Fruit fly (Drosophila melanogaster): ENCODE results near the gene CG4592.

CG4592 gene

DNA sequence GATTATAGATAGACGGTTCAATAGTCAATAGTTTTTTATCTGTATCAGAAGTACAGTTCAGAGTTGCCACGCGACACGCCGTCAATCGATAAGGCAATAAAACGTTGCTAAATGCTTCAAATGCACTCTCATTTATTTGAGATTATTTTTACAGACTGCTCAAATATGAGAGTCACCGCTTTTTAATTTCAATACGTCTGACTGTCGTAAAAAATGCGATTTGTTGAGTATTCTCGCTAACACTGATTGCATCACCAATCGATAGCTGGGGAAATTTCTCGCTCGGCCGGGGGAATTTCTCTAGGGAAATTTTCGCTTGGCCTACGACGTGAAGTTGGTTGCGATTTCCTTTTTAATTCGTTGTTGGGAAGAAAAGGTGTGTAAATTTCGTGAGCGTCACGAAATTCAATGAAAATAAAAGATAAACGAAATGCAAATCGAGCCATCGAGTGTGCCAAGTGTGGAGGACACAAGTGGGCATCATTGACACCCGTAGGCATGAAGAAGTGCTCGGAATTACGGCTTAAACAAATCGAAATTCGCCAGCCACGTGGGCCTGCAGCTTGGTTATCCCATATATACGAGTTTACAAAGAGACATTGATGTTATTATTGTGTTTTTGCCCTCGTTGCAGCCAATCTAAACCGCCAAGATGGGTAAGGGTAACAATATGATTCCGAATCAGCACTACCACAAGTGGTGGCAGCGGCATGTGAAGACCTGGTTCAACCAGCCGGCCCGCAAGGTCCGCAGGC lies 45.7 kb downstream of the CG4592 start, which contains the start of the genes Dref and RpL13 (continued):
- peak; percentile 87 for TF ChIP-seq Mad (GFP tag; optimal IDR thresholded peaks at IDR 0.05)
- TF ChIP-seq Atf3 (GFP tag; optimal IDR thresholded peaks at IDR 0.05) = peak; percentile 74
- peak; percentile 85 for TF ChIP-seq CG2712 (tag; optimal IDR thresholded peaks at IDR 0.05)
- TF ChIP-seq lola (GFP tag; optimal IDR thresholded peaks at IDR 0.05) = peak in 1 of 3 experiments; percentile 61
- TF ChIP-seq CG17829 (tag; optimal IDR thresholded peaks at IDR 0.05) = peak; percentile 86
- TF ChIP-seq NC2α (GFP tag; optimal IDR thresholded peaks at IDR 0.05) = peak; percentile 81
- TF ChIP-seq CG15269 (tag; optimal IDR thresholded peaks at IDR 0.05) = peak; percentile 87
- TF ChIP-seq caup (GFP tag; optimal IDR thresholded peaks at IDR 0.05; ENCODE audit: severe bottlenecking) = peak; percentile 97
- peak; percentile 13; the same call in 1 of the 4 replicates for TF ChIP-seq Gug (GFP tag; IDR thresholded peaks at IDR 0.05)
- peak; percentile 79 for TF ChIP-seq CG1529 (GFP tag; optimal IDR thresholded peaks at IDR 0.05)
- TF ChIP-seq CG12071 (GFP tag; optimal IDR thresholded peaks at IDR 0.05) = peak; percentile 94
- TF ChIP-seq chm (GFP tag; IDR thresholded peaks at IDR 0.05) = peak; percentile 95
- peak; percentile 21 for TF ChIP-seq slou (GFP tag; optimal IDR thresholded peaks at IDR 0.05)
- TF ChIP-seq NC2β (GFP tag; optimal IDR thresholded peaks at IDR 0.05) = peak; percentile 95
- TF ChIP-seq CG5953 (GFP tag; IDR thresholded peaks at IDR 0.05) = peak; percentile 73
- peak; percentile 85 for TF ChIP-seq CG2120 (GFP tag; optimal IDR thresholded peaks at IDR 0.05)
- peak; percentile 98 for TF ChIP-seq CG10543 (GFP tag; optimal IDR thresholded peaks at IDR 0.05)
- peak; percentile 73; the same call in 1 of the 2 replicates for TF ChIP-seq CG17612 (GFP tag; IDR thresholded peaks at IDR 0.05)
- TF ChIP-seq her (GFP tag; optimal IDR thresholded peaks at IDR 0.05) = peak; percentile 88
- TF ChIP-seq ems (GFP tag; optimal IDR thresholded peaks at IDR 0.05) = peak; percentile 79
- peak; percentile 50; the same call in 1 of the 2 replicates for TF ChIP-seq peb (GFP tag; IDR thresholded peaks at IDR 0.05)
- no peak for TF ChIP-seq Dfd (GFP tag; optimal IDR thresholded peaks at IDR 0.05)
- peak in 1 of 2 experiments; percentile 84 for TF ChIP-seq Eip74EF (GFP tag; optimal IDR thresholded peaks at IDR 0.05)
- peak; percentile 74 for TF ChIP-seq CG7928 (GFP tag; optimal IDR thresholded peaks at IDR 0.05)
- peak; percentile 83 for TF ChIP-seq zfh2 (GFP tag; optimal IDR thresholded peaks at IDR 0.05)
- TF ChIP-seq CG7556 (GFP tag; optimal IDR thresholded peaks at IDR 0.05) = peak; percentile 84
- peak; percentile 47 for TF ChIP-seq gfzf (GFP tag; optimal IDR thresholded peaks at IDR 0.05)
- peak; percentile 85 for TF ChIP-seq Scr (GFP tag; IDR thresholded peaks at IDR 0.05; ENCODE audit: partially characterized antibody)
- TF ChIP-seq CG9437 (GFP tag; optimal IDR thresholded peaks at IDR 0.05) = peak; percentile 83
- TF ChIP-seq CG2678 (tag; optimal IDR thresholded peaks at IDR 0.05) = peak; percentile 86
- TF ChIP-seq dpn (GFP tag; optimal IDR thresholded peaks at IDR 0.05) = peak; percentile 64 to 88
- no peak for TF ChIP-seq C15 (GFP tag; IDR thresholded peaks at IDR 0.05)
- TF ChIP-seq Meics (GFP tag; optimal IDR thresholded peaks at IDR 0.05) = peak; percentile 94
- peak; percentile 94 for TF ChIP-seq CG10431 (GFP tag; optimal IDR thresholded peaks at IDR 0.05)
- peak; percentile 92 for TF ChIP-seq NK7.1 (GFP tag; optimal IDR thresholded peaks at IDR 0.05)
- TF ChIP-seq esg (GFP tag; conservative IDR thresholded peaks at IDR 0.05) = peak; percentile 52
- TF ChIP-seq MBD-R2 (GFP tag; IDR thresholded peaks at IDR 0.05) = peak; percentile 69
- peak; percentile 68 for TF ChIP-seq bbx (GFP tag; IDR thresholded peaks at IDR 0.05; ENCODE audit: partially characterized antibody)
- TF ChIP-seq CG8290 (GFP tag; optimal IDR thresholded peaks at IDR 0.05) = peak; percentile 67
- peak; percentile 87 to 92 for TF ChIP-seq CG8290 (tag; optimal IDR thresholded peaks at IDR 0.05)
- TF ChIP-seq CG13424 (tag; optimal IDR thresholded peaks at IDR 0.05) = peak; percentile 80
- TF ChIP-seq CG34224 (GFP tag; IDR thresholded peaks at IDR 0.05; ENCODE audit: partially characterized antibody) = peak; percentile 82
- peak; percentile 79 for TF ChIP-seq tap (tag; optimal IDR thresholded peaks at IDR 0.05)
- TF ChIP-seq HLHmδ (GFP tag; optimal IDR thresholded peaks at IDR 0.05) = peak; percentile 96
- TF ChIP-seq trem (tag; optimal IDR thresholded peaks at IDR 0.05) = peak; percentile 85
- TF ChIP-seq CG8478 (optimal IDR thresholded peaks at IDR 0.05) = no peak
- TF ChIP-seq CG32772 (GFP tag; IDR thresholded peaks at IDR 0.05) = peak; percentile 37; the same call in 1 of the 2 replicates
- peak; percentile 68 for TF ChIP-seq CG31224 (GFP tag; IDR thresholded peaks at IDR 0.05)
- peak; percentile 55 for TF ChIP-seq Hmx (GFP tag; optimal IDR thresholded peaks at IDR 0.05)
